Worm (Caenorhabditis elegans): ENCODE data around the gene F42F12.14.

The F42F12.14 gene

DNA sequence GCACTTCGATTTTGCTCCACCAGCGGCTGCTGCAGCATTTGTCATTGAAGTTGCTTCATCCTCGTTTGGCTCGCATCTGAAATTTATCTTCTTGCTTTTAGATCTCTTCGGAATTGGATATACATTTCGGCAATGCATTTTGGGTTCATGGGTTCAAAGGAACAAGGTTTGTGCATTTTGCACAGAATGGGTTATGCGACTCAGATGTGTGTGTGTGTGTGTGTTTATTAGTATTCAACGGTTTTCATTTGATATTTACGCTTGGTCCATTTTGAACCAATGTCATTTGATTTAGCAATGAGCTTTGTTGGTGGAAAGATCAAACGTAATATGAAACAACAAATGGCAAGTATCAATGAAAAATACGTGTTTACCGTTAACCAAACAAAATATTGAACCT is 27.4 kb downstream of the F42F12.14 start:
- TF ChIP-seq ceh-88 (GFP tag; IDR thresholded peaks at IDR 0.05), result no peak
- TF ChIP-seq aly-2 (tag; optimal IDR thresholded peaks at IDR 0.05), result no peak
- TF ChIP-seq elt-3 (tag; optimal IDR thresholded peaks at IDR 0.05), result no peak
- no peak for TF ChIP-seq nhr-28 (tag; optimal IDR thresholded peaks at IDR 0.05)
- TF ChIP-seq hlh-4 (tag; optimal IDR thresholded peaks at IDR 0.05), result no peak
- TF ChIP-seq skn-1 (tag; optimal IDR thresholded peaks at IDR 0.05), result no peak

DNA sequence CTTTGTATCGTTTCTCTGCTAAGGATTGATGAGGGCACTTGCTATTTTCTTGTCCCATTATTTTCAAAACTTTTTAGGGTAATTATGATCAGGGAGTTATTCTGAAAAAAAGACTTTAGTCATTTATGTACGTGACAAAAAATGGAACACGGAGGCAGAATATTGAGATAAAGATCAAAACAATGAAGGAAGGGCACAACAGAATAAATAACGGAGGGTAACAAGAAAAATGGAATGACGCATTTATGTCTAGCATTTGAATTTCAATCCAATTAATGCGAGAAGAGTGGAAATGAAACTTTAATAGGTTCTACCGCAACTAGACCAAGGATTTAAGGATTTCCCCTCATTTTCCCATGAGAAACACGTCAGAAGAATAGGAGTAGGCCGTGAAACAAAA is 29.9 kb downstream of the F42F12.14 start, which contains the start of gene glb-13:
Gene glb-13, minus strand, starts transcription at position 101 of the 400 bp plus-strand sequence.
- no peak for TF ChIP-seq ceh-63 (GFP tag; optimal IDR thresholded peaks at IDR 0.05)
- no peak for TF ChIP-seq pag-3 (tag; optimal IDR thresholded peaks at IDR 0.05; ENCODE audit: borderline replicate concordance, insufficient read depth)
- no peak for TF ChIP-seq egl-13 (tag; optimal IDR thresholded peaks at IDR 0.05)
- no peak for TF ChIP-seq lin-39 (tag; optimal IDR thresholded peaks at IDR 0.05)
- no peak for TF ChIP-seq lsy-2 (tag; optimal IDR thresholded peaks at IDR 0.05)
- TF ChIP-seq fos-1 (tag; optimal IDR thresholded peaks at IDR 0.05), result no peak
- TF ChIP-seq isw-1 (GFP tag; IDR thresholded peaks at IDR 0.05), result no peak
- no peak for TF ChIP-seq ceh-8 (GFP tag; optimal IDR thresholded peaks at IDR 0.05)
- no peak for TF ChIP-seq nhr-20 (tag; optimal IDR thresholded peaks at IDR 0.05)
- TF ChIP-seq ceh-82 (tag; optimal IDR thresholded peaks at IDR 0.05), result no peak
- no peak for TF ChIP-seq aha-1 (tag; optimal IDR thresholded peaks at IDR 0.05)
- no peak for TF ChIP-seq nhr-11 (tag; optimal IDR thresholded peaks at IDR 0.05)
- TF ChIP-seq mab-9 (GFP tag; IDR thresholded peaks at IDR 0.05), result no peak
- no peak for TF ChIP-seq nhr-90 (tag; optimal IDR thresholded peaks at IDR 0.05; ENCODE audit: poor library complexity)

DNA sequence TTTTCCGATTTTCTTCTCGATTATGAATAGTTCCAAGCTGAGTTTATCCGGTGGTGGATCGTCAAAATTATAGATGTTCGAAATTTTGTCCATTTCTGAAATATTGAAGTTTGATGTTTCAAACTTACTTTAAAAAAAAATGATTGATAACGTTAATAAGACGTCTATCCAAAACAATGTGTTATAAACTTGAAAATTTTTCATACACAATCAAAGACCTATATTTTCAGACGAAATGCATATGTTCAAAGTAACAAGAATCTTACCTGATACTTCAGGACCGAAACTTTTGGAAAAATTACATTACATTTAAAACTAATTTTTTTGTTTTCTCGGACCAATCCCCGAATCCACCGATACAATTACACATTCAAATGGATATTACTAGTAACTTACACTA is 43.0 kb downstream of the F42F12.14 start, which contains the start of gene nekl-3:
Gene nekl-3, minus strand, starts transcription at position 101 of the 400 bp plus-strand sequence.
- TF ChIP-seq aly-2 (tag; optimal IDR thresholded peaks at IDR 0.05) (no peak), ets-5 (GFP tag; IDR thresholded peaks at IDR 0.05) (no peak), nhr-77 (tag; optimal IDR thresholded peaks at IDR 0.05) (no peak), unc-30 (tag; optimal IDR thresholded peaks at IDR 0.05) (no peak)

DNA sequence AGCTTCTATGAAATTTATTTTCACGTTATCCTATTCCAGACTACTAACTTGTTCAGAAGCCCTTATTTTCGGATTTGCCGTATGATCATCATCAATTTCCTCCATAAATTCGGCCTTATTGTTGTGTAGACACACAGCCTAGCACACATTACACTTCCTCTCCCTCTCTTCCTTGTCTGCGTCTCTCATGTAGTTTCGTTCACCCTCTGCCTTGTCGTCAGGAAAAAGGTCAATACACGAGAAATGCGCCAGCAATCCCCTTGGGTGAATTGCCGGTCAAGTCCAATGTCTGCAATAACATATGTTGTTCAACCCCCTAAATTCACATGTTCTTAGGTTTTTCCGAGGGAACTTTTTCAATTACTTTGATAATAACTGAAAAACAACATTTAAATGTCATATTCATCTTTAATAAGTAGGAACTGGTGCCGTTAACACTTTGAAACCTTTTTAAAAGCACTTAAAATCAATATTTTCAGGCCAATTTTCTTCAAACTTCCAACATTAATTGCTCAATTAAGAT is 45.4 kb downstream of the F42F12.14 start, which contains the start of gene F17E5.2:
Gene F17E5.2, plus strand, starts transcription at position 473 of the 523 bp plus-strand sequence.
- peak; percentile 92 to 94 for TF ChIP-seq lsy-2 (tag; optimal IDR thresholded peaks at IDR 0.05)
- no peak for TF ChIP-seq pqm-1 (tag; optimal IDR thresholded peaks at IDR 0.05)
- peak; percentile 78 for TF ChIP-seq zag-1 (tag; optimal IDR thresholded peaks at IDR 0.05)
- TF ChIP-seq nhr-77 (tag; optimal IDR thresholded peaks at IDR 0.05), result peak; percentile 86
- peak; percentile 91 for TF ChIP-seq egl-13 (tag; optimal IDR thresholded peaks at IDR 0.05)
- TF ChIP-seq vab-15 (tag; optimal IDR thresholded peaks at IDR 0.05), result peak; percentile 78
- peak; percentile 86 for TF ChIP-seq blmp-1 (tag; optimal IDR thresholded peaks at IDR 0.05)
- TF ChIP-seq ama-1 (optimal IDR thresholded peaks at IDR 0.05), result no peak
- TF ChIP-seq fkh-4 (tag; optimal IDR thresholded peaks at IDR 0.05; ENCODE audit: borderline replicate concordance), result no peak
- TF ChIP-seq ceh-88 (GFP tag; IDR thresholded peaks at IDR 0.05), result peak; percentile 66
- TF ChIP-seq dsc-1 (tag; optimal IDR thresholded peaks at IDR 0.05), result peak; percentile 97
- no peak for TF ChIP-seq nhr-12 (tag; optimal IDR thresholded peaks at IDR 0.05)
- peak; percentile 98 for TF ChIP-seq snu-23 (GFP tag; optimal IDR thresholded peaks at IDR 0.05)
- peak; percentile 9 for TF ChIP-seq Y116A8C.19 (tag; optimal IDR thresholded peaks at IDR 0.05; ENCODE audit: borderline replicate concordance)
- peak; percentile 84 to 92 for TF ChIP-seq lin-35 (GFP tag; optimal IDR thresholded peaks at IDR 0.05)
- TF ChIP-seq pax-3 (tag; optimal IDR thresholded peaks at IDR 0.05), result peak; percentile 74
- TF ChIP-seq nhr-28 (tag; optimal IDR thresholded peaks at IDR 0.05), result no peak
- no peak for TF ChIP-seq tlp-1 (tag; optimal IDR thresholded peaks at IDR 0.05)
- TF ChIP-seq unc-86 (tag; optimal IDR thresholded peaks at IDR 0.05), result peak; percentile 90
- peak; percentile 93 for TF ChIP-seq xbp-1 (tag; optimal IDR thresholded peaks at IDR 0.05)
- TF ChIP-seq zip-4 (GFP tag; optimal IDR thresholded peaks at IDR 0.05), result peak; percentile 79
- TF ChIP-seq nhr-90 (tag; optimal IDR thresholded peaks at IDR 0.05; ENCODE audit: poor library complexity), result peak; percentile 91
- TF ChIP-seq mep-1 (tag; optimal IDR thresholded peaks at IDR 0.05), result peak; percentile 99
- TF ChIP-seq elt-2 (tag; optimal IDR thresholded peaks at IDR 0.05), result peak; percentile 70
- peak; percentile 95 for TF ChIP-seq nhr-85 (tag)
- peak; percentile 90 for TF ChIP-seq mef-2 (tag; optimal IDR thresholded peaks at IDR 0.05)
- TF ChIP-seq lin-15B (tag; optimal IDR thresholded peaks at IDR 0.05), result peak; percentile 46
- peak; percentile 74 for TF ChIP-seq sox-4 (tag; optimal IDR thresholded peaks at IDR 0.05)
- peak; percentile 76 for TF ChIP-seq hpl-2 (GFP tag; optimal IDR thresholded peaks at IDR 0.05)
- peak; percentile 85 for TF ChIP-seq snpc-4 (tag; optimal IDR thresholded peaks at IDR 0.05)
- peak in 4 of 6 experiments; percentile 69 to 85 (median 78) for TF ChIP-seq elt-3 (tag; optimal IDR thresholded peaks at IDR 0.05)
- peak; percentile 91 for TF ChIP-seq skn-1 (tag; optimal IDR thresholded peaks at IDR 0.05)

All from whole organism, L1 larva.